Worm (Caenorhabditis elegans) whole organism, young adult: ENCODE results near the gene gos-28.

Experiments used
- B0019.2 ChIP-seq: fragments of 200-800 bp; sonication (Bioruptor generic); conservative IDR thresholded peaks from 2 replicates; pipeline ENCODE4 v1.3.6; 2022; ENCODE audit warnings: missing genetic modification reagents, missing genetic modification characterization, missing compliant biosample characterization
- B0035.1 ChIP-seq: sonication (generic microtip); optimal IDR thresholded peaks from 2 replicates; lab custom pipeline; 2016; ENCODE audit warnings: missing genetic modification characterization, mild to moderate bottlenecking, missing compliant biosample characterization, missing genotype, missing genetic modification reagents
- B0261.1 ChIP-seq: sonication (generic microtip); optimal IDR thresholded peaks from 2 replicates; lab custom pipeline; 2016; ENCODE audit warnings: mild to moderate bottlenecking, missing genetic modification characterization, moderate library complexity, missing compliant biosample characterization
- B0336.3 ChIP-seq: fragments of 200-800 bp; sonication (Bioruptor generic); IDR thresholded peaks from 2 replicates; pipeline ENCODE4 v1.3.6; 2022; ENCODE audit warnings: missing genetic modification characterization, missing compliant biosample characterization
- D2030.7 ChIP-seq: fragments of 200-800 bp; sonication (Bioruptor generic); IDR thresholded peaks from 2 replicates; pipeline ENCODE4 v1.3.6; 2022; ENCODE audit warnings: missing genetic modification reagents, missing genetic modification characterization, missing compliant biosample characterization
- F33H1.4 ChIP-seq: fragments of 200-800 bp; sonication (Bioruptor generic); IDR thresholded peaks from 2 replicates; pipeline ENCODE4 v1.3.6; 2022; ENCODE audit warnings: missing genetic modification reagents, missing genetic modification characterization, missing compliant biosample characterization
- K12H6.12 ChIP-seq: fragments of 200-800 bp; sonication (Bioruptor generic); optimal IDR thresholded peaks from 2 replicates; lab custom pipeline; 2018; ENCODE audit warnings: mild to moderate bottlenecking, missing genetic modification characterization, missing compliant biosample characterization
- Y53F4B.3 ChIP-seq: fragments of 200-800 bp; sonication (Bioruptor generic); IDR thresholded peaks from 2 replicates; pipeline ENCODE4 v1.3.6; 2022; ENCODE audit warnings: missing genetic modification reagents, missing genetic modification characterization, missing compliant biosample characterization
- Y95B8A.8 ChIP-seq: fragments of 200-800 bp; sonication (Bioruptor generic); IDR thresholded peaks from 2 replicates; pipeline ENCODE4 v1.3.6; 2022; ENCODE audit warnings: missing genetic modification reagents, missing genetic modification characterization, missing compliant biosample characterization
- aptf-2 ChIP-seq: fragments of 200-800 bp; sonication (Bioruptor generic); conservative IDR thresholded peaks from 2 replicates; pipeline ENCODE4 v1.3.6; 2022; ENCODE audit warnings: missing genetic modification reagents, missing genetic modification characterization, missing compliant biosample characterization
- attf-5 ChIP-seq: fragments of 200-800 bp; sonication (Bioruptor generic); optimal IDR thresholded peaks from 2 replicates; lab custom pipeline; 2018; ENCODE audit warnings: mild to moderate bottlenecking, missing genetic modification characterization, missing compliant biosample characterization
- attf-6 ChIP-seq: fragments of 200-800 bp; sonication (Bioruptor generic); IDR thresholded peaks from 2 replicates; pipeline ENCODE4 v1.3.6; 2022; ENCODE audit warnings: missing genetic modification reagents, missing genetic modification characterization, missing compliant biosample characterization
- bed-1 ChIP-seq: fragments of 200-800 bp; sonication (Bioruptor generic); IDR thresholded peaks from 2 replicates; pipeline ENCODE4 v1.3.6; 2022; ENCODE audit warnings: missing genetic modification reagents, missing genetic modification characterization, missing compliant biosample characterization
- ceh-27 ChIP-seq: fragments of 200-800 bp; sonication (Bioruptor generic); optimal IDR thresholded peaks from 2 replicates; lab custom pipeline; 2018; ENCODE audit warnings: mild to moderate bottlenecking, missing genetic modification characterization, moderate library complexity, missing compliant biosample characterization
- ceh-40 ChIP-seq: fragments of 200-800 bp; sonication (Bioruptor generic); IDR thresholded peaks from 2 replicates; pipeline ENCODE4 v1.3.6; 2022; ENCODE audit warnings: missing genetic modification characterization, missing compliant biosample characterization
- ceh-79 ChIP-seq: sonication (generic microtip); optimal IDR thresholded peaks from 2 replicates; lab custom pipeline; 2017; ENCODE audit warnings: mild to moderate bottlenecking, missing genetic modification characterization, missing compliant biosample characterization
- ceh-91 ChIP-seq: fragments of 200-800 bp; sonication (Bioruptor generic); IDR thresholded peaks from 2 replicates; pipeline ENCODE4 v1.3.6; 2022; ENCODE audit warnings: missing genetic modification reagents, missing genetic modification characterization, missing compliant biosample characterization
- dox-1 ChIP-seq: fragments of 200-800 bp; sonication (Bioruptor generic); IDR thresholded peaks from 2 replicates; pipeline ENCODE4 v1.3.6; 2022; ENCODE audit warnings: missing genetic modification reagents, missing genetic modification characterization, missing compliant biosample characterization
- dpl-1 ChIP-seq: fragments of 150-350 bp; optimal IDR thresholded peaks from 2 replicates; lab custom pipeline; 2014; ENCODE audit warnings: missing biosample characterization, missing genetic modification reagents, missing genetic modification characterization
- egl-44 ChIP-seq: fragments of 200-800 bp; sonication (Bioruptor generic); IDR thresholded peaks from 2 replicates; pipeline ENCODE4 v1.3.6; 2022; ENCODE audit warnings: missing genetic modification reagents, missing genetic modification characterization, missing compliant biosample characterization
- ekl-4 ChIP-seq: fragments of 200-800 bp; sonication (Bioruptor generic); IDR thresholded peaks from 2 replicates; pipeline ENCODE4 v1.3.6; 2022; ENCODE audit warnings: missing genetic modification reagents, missing genetic modification characterization, missing compliant biosample characterization
- hmg-1.2 ChIP-seq: fragments of 200-800 bp; sonication (Bioruptor generic); IDR thresholded peaks from 2 replicates; pipeline ENCODE4 v1.3.6; 2022; ENCODE audit warnings: missing genetic modification reagents, missing genetic modification characterization, missing compliant biosample characterization
- hrde-1 ChIP-seq: sonication (generic microtip); optimal IDR thresholded peaks from 2 replicates; lab custom pipeline; 2016; ENCODE audit warnings: missing genetic modification characterization, mild to moderate bottlenecking, missing compliant biosample characterization, moderate library complexity, missing genotype, missing genetic modification reagents, borderline replicate concordance
- hsf-1 ChIP-seq: fragments of 200-800 bp; sonication (Bioruptor generic); IDR thresholded peaks from 2 replicates; pipeline ENCODE4 v1.3.6; 2022; ENCODE audit warnings: missing genetic modification reagents, missing genetic modification characterization, missing compliant biosample characterization
- let-526 ChIP-seq: fragments of 200-800 bp; sonication (Bioruptor generic); IDR thresholded peaks from 2 replicates; pipeline ENCODE4 v1.3.6; 2022; ENCODE audit warnings: missing genetic modification reagents, missing genetic modification characterization, missing compliant biosample characterization
- let-607 ChIP-seq, 2 experiments: fragments of 200-800 bp in 1 of 2; sonication (Bioruptor generic) in 1 of 2; sonication (generic microtip) in 1 of 2; optimal IDR thresholded peaks; 2 replicates each; lab custom pipeline; 2016 to 2018; ENCODE audit warnings: mild to moderate bottlenecking in 2 of 2, missing compliant biosample characterization in 2 of 2, missing genetic modification characterization in 2 of 2, moderate library complexity in 2 of 2, missing genotype in 1 of 2
- lin-35 ChIP-seq, 3 experiments: fragments of 150-350 bp in 2 of 3; sonication (generic microtip) in 1 of 3; optimal IDR thresholded peaks; 2 replicates each; lab custom pipeline; 2014 to 2018; ENCODE audit warnings: missing biosample characterization in 3 of 3, missing genetic modification characterization in 3 of 3, missing genetic modification reagents in 3 of 3
- lsl-1 ChIP-seq: fragments of 200-800 bp; sonication (Bioruptor generic); optimal IDR thresholded peaks from 2 replicates; lab custom pipeline; 2018; ENCODE audit warnings: mild to moderate bottlenecking, missing genetic modification characterization, moderate library complexity, missing compliant biosample characterization
- lsy-27 ChIP-seq: sonication (generic microtip); optimal IDR thresholded peaks from 2 replicates; lab custom pipeline; 2017; ENCODE audit warnings: missing genetic modification characterization, mild to moderate bottlenecking, missing compliant biosample characterization, antibody characterized with exemption, missing genotype, borderline replicate concordance; ENCODE audit not compliant: insufficient read depth
- madf-10 ChIP-seq: sonication (generic microtip); optimal IDR thresholded peaks from 2 replicates; lab custom pipeline; 2016; ENCODE audit warnings: mild to moderate bottlenecking, missing genetic modification characterization, missing compliant biosample characterization
- madf-6 ChIP-seq: fragments of 200-800 bp; sonication (Bioruptor generic); IDR thresholded peaks from 2 replicates; pipeline ENCODE4 v1.3.6; 2022; ENCODE audit warnings: missing genetic modification reagents, missing genetic modification characterization, missing compliant biosample characterization
- rcor-1 ChIP-seq: fragments of 200-800 bp; sonication (Bioruptor generic); IDR thresholded peaks from 2 replicates; pipeline ENCODE4 v1.3.6; 2022; ENCODE audit warnings: missing genetic modification reagents, missing genetic modification characterization, missing compliant biosample characterization
- sdz-38 ChIP-seq: sonication (generic microtip); optimal IDR thresholded peaks from 2 replicates; lab custom pipeline; 2016; ENCODE audit warnings: missing genotype, missing genetic modification characterization, missing compliant biosample characterization
- sea-2 ChIP-seq: fragments of 200-800 bp; sonication (Bioruptor generic); IDR thresholded peaks from 2 replicates; pipeline ENCODE4 v1.3.6; 2022; ENCODE audit warnings: missing genetic modification characterization, missing compliant biosample characterization
- snpc-1.1 ChIP-seq: sonication (generic microtip); optimal IDR thresholded peaks from 2 replicates; lab custom pipeline; 2017; ENCODE audit warnings: missing genetic modification characterization, mild to moderate bottlenecking, missing compliant biosample characterization, antibody characterized with exemption, moderate library complexity, missing genotype, missing genetic modification reagents; ENCODE audit not compliant: insufficient read depth
- tbp1 ChIP-seq: fragments of 200-800 bp; sonication (Bioruptor generic); optimal IDR thresholded peaks from 2 replicates; lab custom pipeline; 2018; ENCODE audit warnings: mild to moderate bottlenecking, missing genetic modification characterization, missing compliant biosample characterization
- tbx-9 ChIP-seq: sonication (generic microtip); optimal IDR thresholded peaks from 2 replicates; lab custom pipeline; 2016; ENCODE audit warnings: borderline replicate concordance, missing genetic modification characterization, inconsistent platforms, missing compliant biosample characterization
- unc-130 ChIP-seq: sonication (generic microtip); optimal IDR thresholded peaks from 2 replicates; lab custom pipeline; 2016; ENCODE audit warnings: missing genetic modification reagents, missing genetic modification characterization, missing compliant biosample characterization
- zim-3 ChIP-seq: sonication (generic microtip); optimal IDR thresholded peaks from 2 replicates; lab custom pipeline; 2017; ENCODE audit warnings: mild to moderate bottlenecking, missing genetic modification characterization, moderate library complexity, missing compliant biosample characterization
- ztf-18 ChIP-seq: sonication (generic microtip); optimal IDR thresholded peaks from 2 replicates; lab custom pipeline; 2016; ENCODE audit warnings: missing genotype, mild to moderate bottlenecking, missing genetic modification characterization, missing compliant biosample characterization
- ztf-26 ChIP-seq: sonication (generic microtip); optimal IDR thresholded peaks from 2 replicates; lab custom pipeline; 2017; ENCODE audit warnings: missing genetic modification characterization, missing compliant biosample characterization
- ztf-3 ChIP-seq: fragments of 200-800 bp; sonication (Bioruptor generic); optimal IDR thresholded peaks from 2 replicates; lab custom pipeline; 2018; ENCODE audit warnings: mild to moderate bottlenecking, missing genetic modification characterization, missing compliant biosample characterization
- ztf-6 ChIP-seq: fragments of 200-800 bp; sonication (Bioruptor generic); IDR thresholded peaks from 2 replicates; pipeline ENCODE4 v1.3.6; 2022; ENCODE audit warnings: missing genetic modification reagents, missing genetic modification characterization, missing compliant biosample characterization

Gene gos-28

DNA sequence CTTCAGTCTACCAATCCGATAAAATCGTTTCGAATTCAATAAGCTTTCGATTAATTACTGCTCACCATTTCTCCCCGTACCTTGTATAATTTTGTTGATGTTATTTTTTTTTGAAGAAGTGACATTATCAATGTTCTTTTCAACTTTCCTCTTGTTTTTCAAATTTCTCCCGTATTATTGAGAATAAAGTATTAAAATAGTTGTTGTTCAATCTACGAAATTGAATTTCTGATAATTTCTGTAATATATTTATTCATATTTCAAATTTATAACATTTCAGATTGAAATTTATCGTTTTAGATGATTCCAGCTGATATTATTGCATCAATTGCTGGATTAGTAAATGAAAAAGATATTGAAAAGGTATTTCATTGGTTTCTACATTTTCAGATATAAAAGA, 37.0 kb upstream of the gos-28 start, which contains the start of gene trd-1:
TSS of gene trd-1 (plus strand) at position 301 of the 400 bp plus-strand sequence.
- no peak for TF ChIP-seq D2030.7 (GFP tag; lab: Robert Waterston, UW)
- TF ChIP-seq sdz-38 (tag; lab: Kevin White, UChicago): no peak
- no peak for TF ChIP-seq ekl-4
- no peak for TF ChIP-seq snpc-1.1 (tag; lab: Kevin White, UChicago)
- TF ChIP-seq madf-10: no peak
- TF ChIP-seq rcor-1 (GFP tag; lab: Robert Waterston, UW): no peak
- no peak for TF ChIP-seq B0019.2 (GFP tag; lab: Robert Waterston, UW)
- TF ChIP-seq B0261.1 (tag; lab: Kevin White, UChicago): no peak
- TF ChIP-seq aptf-2 (GFP tag; lab: Robert Waterston, UW): no peak
- TF ChIP-seq dox-1 (GFP tag; lab: Robert Waterston, UW): no peak
- TF ChIP-seq madf-6: no peak
- no peak for TF ChIP-seq ztf-3 (GFP tag; lab: Kevin White, UChicago)
- no peak for TF ChIP-seq bed-1 (GFP tag; lab: Robert Waterston, UW)
- TF ChIP-seq ztf-26 (tag; lab: Kevin White, UChicago): no peak
- no peak for TF ChIP-seq attf-5 (GFP tag; lab: Kevin White, UChicago)
- TF ChIP-seq let-526: no peak

ce11 chrIII:7383733-7384132, 34.8 kb upstream of the gos-28 start, which contains the start of gene tbp-1:
Gene tbp-1 (plus strand): TSS chrIII:7384033.
- TF ChIP-seq B0261.1 (tag; lab: Kevin White, UChicago) (no peak), tbp1 (peak; percentile 58)

DNA sequence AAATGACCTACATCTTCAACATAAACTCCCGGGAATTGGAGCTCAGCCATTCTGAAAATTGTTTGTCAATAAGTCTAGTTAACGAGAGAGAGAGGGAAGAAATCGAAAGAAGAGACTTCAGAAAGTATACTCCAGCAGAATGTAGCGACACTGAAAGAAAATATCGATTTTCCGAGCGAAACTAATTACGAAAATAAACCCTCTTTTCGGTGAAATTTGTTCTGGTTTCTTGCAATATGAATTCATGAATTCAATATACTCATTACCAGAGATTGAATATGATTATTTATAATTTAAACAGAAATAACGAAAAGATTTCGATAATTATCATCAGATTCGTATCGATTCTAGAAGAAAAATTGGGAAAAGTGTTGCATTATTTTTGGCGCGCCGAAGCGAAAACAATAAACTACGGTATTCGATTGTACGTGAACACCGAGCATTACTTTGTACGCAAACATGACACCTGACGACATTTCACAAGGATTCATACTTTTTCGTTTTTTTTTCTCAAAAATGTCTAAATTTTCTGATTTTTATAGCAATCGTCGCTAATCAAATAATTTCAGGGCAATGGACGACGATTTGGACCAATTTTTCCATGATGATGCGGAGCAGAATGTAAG, 32.7 kb upstream of the gos-28 start, which contains the start of the genes hmg-4 and T20B12.3:
TSS of gene hmg-4 (minus strand) at position 51 of the 626 bp plus-strand sequence.
TSS of gene T20B12.3 (plus strand) at position 570 of the 626 bp plus-strand sequence.
- peak; percentile 55 for TF ChIP-seq dox-1 (GFP tag; lab: Robert Waterston, UW)
- TF ChIP-seq lsy-27 (tag; lab: Kevin White, UChicago): no peak
- TF ChIP-seq ceh-91: peak; percentile 71
- no peak for TF ChIP-seq let-526
- TF ChIP-seq ceh-27 (GFP tag; lab: Kevin White, UChicago): no peak
- 0 out of 2 replicates have a peak, but pooled peaks have one; percentile 36 for TF ChIP-seq B0019.2 (GFP tag; lab: Robert Waterston, UW)
- TF ChIP-seq bed-1 (GFP tag; lab: Robert Waterston, UW): no peak
- peak; percentile 84; the same call in 1 of the 2 replicates for TF ChIP-seq hsf-1 (GFP tag; lab: Robert Waterston, UW)
- no peak for TF ChIP-seq lin-35 (GFP tag; optimal IDR thresholded peaks at IDR 0.05; lab: Kevin White, UChicago)
- TF ChIP-seq egl-44: no peak
- TF ChIP-seq Y95B8A.8 (GFP tag; lab: Robert Waterston, UW): 0 out of 2 replicates have a peak, but pooled peaks have one; percentile 54
- TF ChIP-seq hrde-1 (tag; lab: Kevin White, UChicago): no peak
- TF ChIP-seq hmg-1.2 (GFP tag; lab: Robert Waterston, UW): peak; percentile 52; the same call in 1 of the 2 replicates
- peak; percentile 87 for TF ChIP-seq madf-6
- TF ChIP-seq rcor-1 (GFP tag; lab: Robert Waterston, UW): peak; percentile 8; the same call in 1 of the 2 replicates
- TF ChIP-seq tbx-9 (tag; lab: Kevin White, UChicago): no peak
- TF ChIP-seq lsl-1: peak; percentile 89
- TF ChIP-seq B0336.3 (GFP tag; lab: Robert Waterston, UW): no peak
- no peak for TF ChIP-seq ztf-6 (GFP tag; lab: Robert Waterston, UW)
- no peak for TF ChIP-seq ceh-79
- peak; percentile 4 for TF ChIP-seq K12H6.12
- no peak for TF ChIP-seq zim-3 (tag; lab: Kevin White, UChicago)
- peak; percentile 77 for TF ChIP-seq F33H1.4 (GFP tag; lab: Robert Waterston, UW)
- no peak for TF ChIP-seq Y53F4B.3 (GFP tag; lab: Robert Waterston, UW)
- no peak for TF ChIP-seq ceh-40 (GFP tag; lab: Robert Waterston, UW)
- TF ChIP-seq attf-6 (GFP tag; lab: Robert Waterston, UW): no peak
- no peak for TF ChIP-seq B0035.1 (tag; lab: Kevin White, UChicago)
- TF ChIP-seq D2030.7 (GFP tag; lab: Robert Waterston, UW): peak; percentile 69
- peak; percentile 14 for TF ChIP-seq unc-130 (GFP tag; lab: Kevin White, UChicago)
- TF ChIP-seq ztf-18 (tag; lab: Kevin White, UChicago): peak; percentile 44
- peak; percentile 70 for TF ChIP-seq dpl-1 (GFP tag; lab: Kevin White, UChicago)
- no peak for TF ChIP-seq let-607 (tag; optimal IDR thresholded peaks at IDR 0.05; lab: Kevin White, UChicago)
- TF ChIP-seq sea-2: no peak
